Worm (Caenorhabditis elegans) whole organism, young adult: ENCODE results near the gene eat-4.

Experiments
- B0035.1 ChIP-seq: sonication (generic microtip); optimal IDR thresholded peaks from 2 replicates; lab custom pipeline; 2016; ENCODE audit warnings: missing genetic modification characterization, mild to moderate bottlenecking, missing compliant biosample characterization, missing genotype, missing genetic modification reagents
- B0336.3 ChIP-seq: fragments of 200-800 bp; sonication (Bioruptor generic); IDR thresholded peaks from 2 replicates; pipeline ENCODE4 v1.3.6; 2022; ENCODE audit warnings: missing genetic modification characterization, missing compliant biosample characterization
- Y53F4B.3 ChIP-seq: fragments of 200-800 bp; sonication (Bioruptor generic); IDR thresholded peaks from 2 replicates; pipeline ENCODE4 v1.3.6; 2022; ENCODE audit warnings: missing genetic modification reagents, missing genetic modification characterization, missing compliant biosample characterization
- akir-1 ChIP-seq: fragments of 200-800 bp; sonication (Bioruptor generic); optimal IDR thresholded peaks from 2 replicates; lab custom pipeline; 2018; ENCODE audit warnings: mild to moderate bottlenecking, missing genetic modification characterization, moderate library complexity, missing compliant biosample characterization
- aptf-3 ChIP-seq: fragments of 200-800 bp; sonication (Bioruptor generic); IDR thresholded peaks from 2 replicates; pipeline ENCODE4 v1.3.6; 2022; ENCODE audit warnings: missing genetic modification characterization, missing compliant biosample characterization
- athp-1 ChIP-seq: sonication (generic microtip); optimal IDR thresholded peaks from 2 replicates; lab custom pipeline; 2017; ENCODE audit warnings: mild to moderate bottlenecking, missing genetic modification characterization, missing compliant biosample characterization
- cebp-2 ChIP-seq: fragments of 200-800 bp; sonication (Bioruptor generic); IDR thresholded peaks from 2 replicates; pipeline ENCODE4 v1.3.6; 2022; ENCODE audit warnings: missing genetic modification characterization, missing compliant biosample characterization
- dpl-1 ChIP-seq: fragments of 150-350 bp; optimal IDR thresholded peaks from 2 replicates; lab custom pipeline; 2014; ENCODE audit warnings: missing biosample characterization, missing genetic modification reagents, missing genetic modification characterization
- ekl-4 ChIP-seq: fragments of 200-800 bp; sonication (Bioruptor generic); IDR thresholded peaks from 2 replicates; pipeline ENCODE4 v1.3.6; 2022; ENCODE audit warnings: missing genetic modification reagents, missing genetic modification characterization, missing compliant biosample characterization
- mes-4 ChIP-seq: sonication (generic microtip); optimal IDR thresholded peaks from 2 replicates; lab custom pipeline; 2016; ENCODE audit warnings: missing genotype, missing genetic modification characterization, missing compliant biosample characterization
- nhr-90 ChIP-seq: sonication (generic microtip); optimal IDR thresholded peaks from 2 replicates; lab custom pipeline; 2016; ENCODE audit warnings: missing genotype, mild to moderate bottlenecking, missing genetic modification characterization, missing compliant biosample characterization
- unc-130 ChIP-seq: sonication (generic microtip); optimal IDR thresholded peaks from 2 replicates; lab custom pipeline; 2016; ENCODE audit warnings: missing genetic modification reagents, missing genetic modification characterization, missing compliant biosample characterization
- unc-62 ChIP-seq: fragments of 150-350 bp; optimal IDR thresholded peaks from 2 replicates; lab custom pipeline; 2014; ENCODE audit warnings: missing biosample characterization, missing genetic modification reagents, missing genetic modification characterization
- ztf-28 ChIP-seq: fragments of 200-800 bp; sonication (Bioruptor generic); IDR thresholded peaks from 2 replicates; pipeline ENCODE4 v1.3.6; 2022; ENCODE audit warnings: missing genetic modification reagents, missing genetic modification characterization, missing compliant biosample characterization

DNA sequence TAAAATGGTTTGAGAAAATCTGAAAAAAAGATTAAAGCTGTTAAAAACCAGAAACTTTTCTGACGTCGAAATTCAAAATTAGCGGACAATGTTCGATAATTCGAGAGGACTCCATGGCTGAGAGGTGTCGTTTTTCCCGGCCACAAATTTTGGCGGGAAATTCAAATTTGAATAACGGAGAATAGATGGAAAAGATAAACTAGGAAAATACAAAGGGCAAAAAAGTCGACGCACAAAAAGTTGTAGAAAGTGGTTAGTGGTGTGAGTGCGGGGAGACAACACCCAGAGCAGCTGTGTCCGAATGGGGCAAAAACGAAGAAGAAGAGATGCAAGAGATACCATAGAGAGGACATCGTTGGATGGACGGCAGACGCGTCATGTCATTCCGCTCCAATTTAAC lies 54.4 kb downstream of the eat-4 start, which contains the start of gene cls-3:
- TF ChIP-seq aptf-3 (GFP tag; lab: Robert Waterston, UW): no peak
- TF ChIP-seq B0035.1 (tag; lab: Kevin White, UChicago): no peak
- TF ChIP-seq akir-1 (GFP tag; lab: Kevin White, UChicago): no peak
- TF ChIP-seq B0336.3 (GFP tag; lab: Robert Waterston, UW): no peak
- no peak for TF ChIP-seq cebp-2 (GFP tag; lab: Robert Waterston, UW)
- TF ChIP-seq nhr-90 (tag; lab: Kevin White, UChicago): no peak
- TF ChIP-seq mes-4: no peak
- no peak for TF ChIP-seq unc-130 (GFP tag; lab: Kevin White, UChicago)
- no peak for TF ChIP-seq athp-1
- TF ChIP-seq ekl-4: no peak
- no peak for TF ChIP-seq ztf-28 (GFP tag; lab: Robert Waterston, UW)
- no peak for TF ChIP-seq Y53F4B.3 (GFP tag; lab: Robert Waterston, UW)
- TF ChIP-seq unc-62 (GFP tag; lab: Kevin White, UChicago): no peak
- peak; percentile 64 for TF ChIP-seq dpl-1 (GFP tag; lab: Kevin White, UChicago)
